Worm (Caenorhabditis elegans): Measurements from ENCODE around the gene egl-1.

DNA sequence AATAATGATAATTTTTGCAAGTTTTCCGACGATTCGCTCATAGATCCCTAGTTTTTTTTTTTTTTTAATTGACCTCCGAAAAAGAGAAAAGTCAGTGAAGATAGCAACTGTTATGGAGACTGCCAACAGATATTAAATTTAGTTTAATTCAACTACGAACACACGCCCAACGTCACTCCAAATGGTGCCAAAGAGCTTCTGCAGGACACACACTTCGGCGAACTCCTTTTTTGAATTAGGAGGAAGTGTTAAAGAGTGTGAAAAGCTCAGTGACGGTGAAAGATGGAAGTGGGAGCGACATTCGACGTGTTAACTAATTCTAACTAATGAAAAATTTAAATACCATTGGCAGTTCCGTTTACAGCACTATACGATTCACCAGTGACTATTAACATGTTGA, 20.2 kb downstream of the egl-1 start:
- TF ChIP-seq T22C8.4 (GFP tag; IDR thresholded peaks at IDR 0.05) (no peak), tab-1 (GFP tag; IDR thresholded peaks at IDR 0.05) (no peak), ztf-29 (GFP tag; IDR thresholded peaks at IDR 0.05) (no peak), ztf-23 (GFP tag; IDR thresholded peaks at IDR 0.05) (no peak), klf-2 (GFP tag; conservative IDR thresholded peaks at IDR 0.05) (no peak)
